Worm (Caenorhabditis elegans): ENCODE data around the gene Y73F8A.36.

ce11 chrIV:15210482-15210881 is 35.3 kb upstream of the Y73F8A.36 start:
- no peak for TF ChIP-seq W03F9.2 (tag; optimal IDR thresholded peaks at IDR 0.05)
- no peak for TF ChIP-seq him-1 (tag; optimal IDR thresholded peaks at IDR 0.05)
- no peak for TF ChIP-seq dao-5 (tag; optimal IDR thresholded peaks at IDR 0.05)

Measured in whole organism, L4/young adult.